Worm (Caenorhabditis elegans) whole organism, L2 larva: ENCODE measurements around the gene ceh-93.

ENCODE experiments used
- C34F6.9 ChIP-seq: fragments of 150-350 bp; optimal IDR thresholded peaks from 2 replicates; lab custom pipeline; 2014; ENCODE audit warnings: missing biosample characterization, missing genetic modification characterization
- F13H6.1 ChIP-seq: sonication (generic microtip); optimal IDR thresholded peaks from 2 replicates; lab custom pipeline; 2016; ENCODE audit warnings: missing genetic modification characterization, missing compliant biosample characterization
- R02D3.7 ChIP-seq: fragments of 150-350 bp; optimal IDR thresholded peaks from 2 replicates; lab custom pipeline; 2014; ENCODE audit warnings: missing biosample characterization, missing genetic modification characterization
- ZK546.5 ChIP-seq: sonication (generic microtip); optimal IDR thresholded peaks from 2 replicates; lab custom pipeline; 2017; ENCODE audit warnings: missing biosample characterization, missing genetic modification characterization
- alr-1 ChIP-seq: fragments of 150-350 bp; optimal IDR thresholded peaks from 2 replicates; lab custom pipeline; 2014; ENCODE audit warnings: missing biosample characterization, missing genetic modification characterization
- ama-1 ChIP-seq: fragments of 150-350 bp; optimal IDR thresholded peaks from 2 replicates; lab custom pipeline; 2018; ENCODE audit warnings: inconsistent platforms
- ceh-82 ChIP-seq: fragments of 150-350 bp; optimal IDR thresholded peaks from 2 replicates; lab custom pipeline; 2014; ENCODE audit warnings: missing biosample characterization, missing genetic modification characterization
- crh-2 ChIP-seq: sonication (generic microtip); optimal IDR thresholded peaks from 2 replicates; lab custom pipeline; 2017; ENCODE audit warnings: missing biosample characterization, missing genetic modification characterization
- dmd-4 ChIP-seq: sonication (generic microtip); optimal IDR thresholded peaks from 2 replicates; lab custom pipeline; 2017; ENCODE audit warnings: missing biosample characterization, missing genetic modification characterization
- elt-1 ChIP-seq: fragments of 150-350 bp; optimal IDR thresholded peaks from 2 replicates; lab custom pipeline; 2014; ENCODE audit warnings: missing biosample characterization, missing genetic modification characterization
- elt-3 ChIP-seq: sonication (generic microtip); optimal IDR thresholded peaks from 2 replicates; lab custom pipeline; 2017; ENCODE audit warnings: missing biosample characterization, missing genetic modification characterization
- fos-1 ChIP-seq: fragments of 150-350 bp; optimal IDR thresholded peaks from 2 replicates; lab custom pipeline; 2014; ENCODE audit warnings: missing biosample characterization, missing genetic modification characterization
- lin-11 ChIP-seq: fragments of 150-350 bp; sonication (generic microtip); optimal IDR thresholded peaks from 2 replicates; lab custom pipeline; 2014; ENCODE audit warnings: missing biosample characterization, missing genetic modification characterization, inconsistent platforms, mixed read lengths
- lin-13 ChIP-seq: fragments of 150-350 bp; optimal IDR thresholded peaks from 2 replicates; lab custom pipeline; 2014; ENCODE audit warnings: missing biosample characterization, missing genetic modification reagents, missing genetic modification characterization
- lsy-2 ChIP-seq, 2 experiments: fragments of 150-350 bp in 1 of 2; sonication (generic microtip) in 1 of 2; optimal IDR thresholded peaks; 2 replicates each; lab custom pipeline; 2014 to 2017; ENCODE audit warnings: missing biosample characterization in 2 of 2, missing genetic modification characterization in 2 of 2
- mab-5 ChIP-seq: fragments of 150-350 bp; optimal IDR thresholded peaks from 2 replicates; lab custom pipeline; 2014; ENCODE audit warnings: missing biosample characterization, missing genetic modification characterization
- mbf-1 ChIP-seq: sonication (generic microtip); optimal IDR thresholded peaks from 2 replicates; lab custom pipeline; 2017; ENCODE audit warnings: missing biosample characterization, missing genetic modification characterization
- mdl-1 ChIP-seq, 2 experiments: fragments of 150-350 bp in 1 of 2; sonication (generic microtip) in 1 of 2; optimal IDR thresholded peaks; 2 replicates each; lab custom pipeline; 2017; ENCODE audit warnings: missing biosample characterization in 2 of 2, missing genetic modification characterization in 2 of 2
- nhr-10 ChIP-seq: sonication (generic microtip); optimal IDR thresholded peaks from 2 replicates; lab custom pipeline; 2017; ENCODE audit warnings: missing biosample characterization, missing genetic modification characterization
- nhr-11 ChIP-seq: fragments of 150-350 bp; optimal IDR thresholded peaks from 2 replicates; lab custom pipeline; 2014; ENCODE audit warnings: missing biosample characterization, missing genetic modification characterization
- nhr-129 ChIP-seq: fragments of 150-350 bp; optimal IDR thresholded peaks from 2 replicates; lab custom pipeline; 2014; ENCODE audit warnings: missing biosample characterization, missing genetic modification characterization
- nhr-237 ChIP-seq: fragments of 150-350 bp; optimal IDR thresholded peaks from 2 replicates; lab custom pipeline; 2014; ENCODE audit warnings: missing biosample characterization, missing genetic modification characterization
- nhr-6 ChIP-seq: fragments of 150-350 bp; optimal IDR thresholded peaks from 2 replicates; lab custom pipeline; 2014; ENCODE audit warnings: missing biosample characterization, missing genetic modification characterization
- peb-1 ChIP-seq: fragments of 150-350 bp; optimal IDR thresholded peaks from 2 replicates; lab custom pipeline; 2014; ENCODE audit warnings: missing biosample characterization, missing genetic modification characterization
- sem-4 ChIP-seq: fragments of 150-350 bp; optimal IDR thresholded peaks from 2 replicates; lab custom pipeline; 2014; ENCODE audit warnings: missing biosample characterization, missing genetic modification reagents, missing genetic modification characterization
- skn-1 ChIP-seq: sonication (generic microtip); optimal IDR thresholded peaks from 2 replicates; lab custom pipeline; 2017; ENCODE audit warnings: missing biosample characterization, missing genetic modification characterization
- sma-3 ChIP-seq: sonication (generic microtip); optimal IDR thresholded peaks from 2 replicates; lab custom pipeline; 2016; ENCODE audit warnings: missing genetic modification reagents, missing genetic modification characterization, missing compliant biosample characterization
- sma-9 ChIP-seq, 2 experiments: fragments of 150-350 bp in 1 of 2; sonication (generic microtip) in 1 of 2; optimal IDR thresholded peaks; 2 replicates each; lab custom pipeline; 2014 to 2016; ENCODE audit warnings: missing genetic modification characterization in 2 of 2, mild to moderate bottlenecking in 1 of 2, missing biosample characterization in 1 of 2, missing compliant biosample characterization in 1 of 2, missing genetic modification reagents in 1 of 2, moderate library complexity in 1 of 2
- snpc-4 ChIP-seq: fragments of 150-350 bp; optimal IDR thresholded peaks from 2 replicates; lab custom pipeline; 2014; ENCODE audit warnings: missing biosample characterization, missing genetic modification characterization
- unc-39 ChIP-seq: fragments of 150-350 bp; optimal IDR thresholded peaks from 2 replicates; lab custom pipeline; 2014; ENCODE audit warnings: missing biosample characterization, missing genetic modification characterization
- unc-55 ChIP-seq: fragments of 150-350 bp; sonication (generic microtip); optimal IDR thresholded peaks from 3 replicates; lab custom pipeline; 2014; ENCODE audit warnings: missing biosample characterization, missing genetic modification reagents, missing genetic modification characterization
- zag-1 ChIP-seq: fragments of 150-350 bp; optimal IDR thresholded peaks from 2 replicates; lab custom pipeline; 2014; ENCODE audit warnings: missing biosample characterization, missing genetic modification characterization
- ztf-1 ChIP-seq: fragments of 200-800 bp; sonication (Bioruptor generic); conservative IDR thresholded peaks from 2 replicates; pipeline ENCODE4 v1.3.6; 2022; ENCODE audit warnings: missing genetic modification characterization, missing compliant biosample characterization
- ztf-11 ChIP-seq: sonication (generic microtip); optimal IDR thresholded peaks from 2 replicates; lab custom pipeline; 2017; ENCODE audit warnings: missing biosample characterization, missing genetic modification characterization
- ztf-4 ChIP-seq: fragments of 150-350 bp; optimal IDR thresholded peaks from 2 replicates; lab custom pipeline; 2014; ENCODE audit warnings: missing biosample characterization, missing genetic modification characterization

The ceh-93 gene

ce11 chrX:381029-381428 is 7.6 kb downstream of the ceh-93 start:
- TF ChIP-seq elt-3 = no peak
- no peak for TF ChIP-seq ztf-4
- TF ChIP-seq dmd-4 (tag; lab: Kevin White, UChicago) = no peak
- TF ChIP-seq nhr-10 (tag; lab: Kevin White, UChicago) = no peak
- TF ChIP-seq nhr-129 (tag; lab: Kevin White, UChicago) = peak; percentile 0
- no peak for TF ChIP-seq snpc-4 (tag; lab: Kevin White, UChicago)
- TF ChIP-seq R02D3.7 (tag; lab: Kevin White, UChicago) = no peak
- TF ChIP-seq F13H6.1 (tag; lab: Kevin White, UChicago) = no peak
- no peak for TF ChIP-seq skn-1
- no peak for TF ChIP-seq elt-1 (tag; lab: Kevin White, UChicago)
- no peak for TF ChIP-seq alr-1
- peak; percentile 11 for TF ChIP-seq lin-11
- TF ChIP-seq ztf-1 (GFP tag; lab: Robert Waterston, UW) = no peak

ce11 chrX:380505-380904 is 8.1 kb downstream of the ceh-93 start, which contains the start of gene R04A9.3:
Gene R04A9.3, minus strand, starts transcription at chrX:380605.
- TF ChIP-seq sma-3 (GFP tag; lab: Kevin White, UChicago) (no peak), ceh-82 (tag; lab: Kevin White, UChicago) (no peak), sma-9 (GFP tag; optimal IDR thresholded peaks at IDR 0.05; lab: Kevin White, UChicago) (no peak), sma-9 (tag; optimal IDR thresholded peaks at IDR 0.05; lab: Kevin White, UChicago) (no peak), nhr-11 (tag; lab: Kevin White, UChicago) (no peak), F13H6.1 (tag; lab: Kevin White, UChicago) (no peak), ama-1 (lab: Kevin White, UChicago) (no peak), sem-4 (no peak), nhr-129 (tag; lab: Kevin White, UChicago) (no peak), unc-55 (GFP tag; lab: Kevin White, UChicago) (no peak), peb-1 (tag; lab: Kevin White, UChicago) (no peak), elt-3 (no peak), R02D3.7 (tag; lab: Kevin White, UChicago) (no peak)

DNA sequence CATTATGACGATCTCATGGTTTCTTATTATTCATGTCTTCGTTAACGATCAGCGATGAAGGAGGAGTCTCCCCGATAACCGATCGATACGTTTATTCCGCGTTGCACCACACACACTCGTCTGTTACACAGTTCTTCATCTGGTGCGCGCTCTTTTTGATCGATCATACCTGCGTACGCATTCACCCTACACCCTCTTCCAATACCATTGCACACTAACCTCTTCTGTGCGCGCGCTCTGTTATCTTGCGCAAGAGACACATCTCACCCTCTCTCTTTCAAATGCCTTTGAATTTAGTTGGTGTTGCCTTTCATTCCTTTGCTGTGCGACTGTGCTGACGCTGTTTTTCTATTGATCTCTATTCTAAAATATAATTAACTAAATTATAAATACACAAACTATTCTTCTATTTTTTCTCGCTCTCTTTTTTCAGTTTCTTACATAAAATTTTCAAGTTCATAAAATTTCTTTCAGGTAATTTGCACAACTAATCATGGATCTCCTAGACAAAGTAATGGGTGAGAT is 16.8 kb downstream of the ceh-93 start, which contains the start of gene nrde-3:
Gene nrde-3, plus strand, starts transcription at position 475 of the 525 bp plus-strand sequence.
- TF ChIP-seq unc-39 (tag; lab: Kevin White, UChicago) (no peak), lin-13 (GFP tag; lab: Kevin White, UChicago) (no peak), zag-1 (tag; lab: Kevin White, UChicago) (no peak), lin-11 (no peak), ama-1 (lab: Kevin White, UChicago) (no peak), crh-2 (tag; lab: Kevin White, UChicago) (no peak), nhr-129 (tag; lab: Kevin White, UChicago) (no peak), ztf-4 (no peak), mbf-1 (no peak)

ce11 chrX:369923-370322 is 18.7 kb downstream of the ceh-93 start:
- TF ChIP-seq ztf-11 (tag; lab: Kevin White, UChicago) = no peak
- no peak for TF ChIP-seq elt-1 (tag; lab: Kevin White, UChicago)
- TF ChIP-seq C34F6.9 (tag; lab: Kevin White, UChicago) = peak; percentile 48
- no peak for TF ChIP-seq ZK546.5 (tag; lab: Kevin White, UChicago)
- TF ChIP-seq peb-1 (tag; lab: Kevin White, UChicago) = no peak
- TF ChIP-seq dmd-4 (tag; lab: Kevin White, UChicago) = no peak
- TF ChIP-seq unc-55 (GFP tag; lab: Kevin White, UChicago) = peak; percentile 59
- TF ChIP-seq sem-4 = no peak
- TF ChIP-seq nhr-6 = no peak
- TF ChIP-seq, all 48 proteins: peak for 2

- no peak for TF ChIP-seq lsy-2 (tag; optimal IDR thresholded peaks at IDR 0.05; lab: Kevin White, UChicago)
- no peak for TF ChIP-seq dmd-4 (tag; lab: Kevin White, UChicago)
- TF ChIP-seq sma-9 (GFP tag; optimal IDR thresholded peaks at IDR 0.05; lab: Kevin White, UChicago) = no peak
- no peak for TF ChIP-seq sma-9 (tag; optimal IDR thresholded peaks at IDR 0.05; lab: Kevin White, UChicago)
- no peak for TF ChIP-seq fos-1
Measured at ce11 chrX:360479-360878, 28.1 kb downstream of the ceh-93 start, which contains the start of gene C04E7.5. Gene C04E7.5, plus strand, starts transcription at chrX:360779.

DNA sequence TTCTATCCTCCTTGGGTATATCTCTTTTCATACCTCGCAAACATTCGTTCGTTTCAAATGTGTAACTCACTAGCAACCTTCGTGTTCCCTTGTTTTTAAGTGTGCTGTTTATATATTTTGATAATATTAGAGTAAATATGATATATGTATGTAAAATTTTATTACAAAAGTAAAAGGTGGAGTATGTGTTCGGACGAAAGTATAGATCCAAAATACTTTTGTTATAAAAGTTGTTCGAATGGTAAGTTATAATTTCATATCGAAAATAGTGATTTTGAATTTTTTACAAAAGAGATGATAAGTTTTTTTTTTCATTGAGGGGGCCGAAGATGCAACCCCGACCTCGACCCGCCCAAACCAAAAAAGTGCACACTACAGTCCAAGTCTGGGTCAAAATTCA is 30.8 kb downstream of the ceh-93 start, which contains the start of gene C04E7.1:
Gene C04E7.1, plus strand, starts transcription at position 301 of the 400 bp plus-strand sequence.
- TF ChIP-seq fos-1 = no peak
- TF ChIP-seq mdl-1 (tag; optimal IDR thresholded peaks at IDR 0.05; lab: Kevin White, UChicago) = no peak
- no peak for TF ChIP-seq mab-5
- no peak for TF ChIP-seq nhr-237 (tag; lab: Kevin White, UChicago)
- TF ChIP-seq zag-1 (tag; lab: Kevin White, UChicago) = no peak
- no peak for TF ChIP-seq unc-55 (GFP tag; lab: Kevin White, UChicago)
- no peak for TF ChIP-seq nhr-6
